Worm (Caenorhabditis elegans): ENCODE measurements around the gene srh-8.

DNA sequence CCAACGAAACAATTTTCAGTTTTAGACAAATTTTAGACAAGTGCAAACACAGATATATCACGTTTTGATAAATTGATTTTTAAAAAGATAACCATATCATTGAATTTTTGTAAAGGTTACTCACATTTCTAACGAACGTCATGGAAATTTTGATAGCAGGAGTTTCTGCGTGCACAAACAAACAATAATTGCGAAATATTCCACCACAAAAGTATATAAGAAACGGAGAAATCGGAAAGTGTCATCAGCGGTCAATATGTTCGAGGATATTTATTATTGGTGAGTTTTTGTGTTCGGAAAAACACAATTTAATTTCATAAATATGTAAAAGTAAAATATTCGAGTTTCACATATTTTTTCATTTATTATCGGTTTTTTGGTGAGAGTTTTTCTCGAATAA, 29.0 kb downstream of the srh-8 start, which contains the start of gene C49G7.7:
- no peak for TF ChIP-seq rcor-1 (GFP tag; IDR thresholded peaks at IDR 0.05)
- TF ChIP-seq B0336.3 (GFP tag; IDR thresholded peaks at IDR 0.05) = no peak
- no peak for TF ChIP-seq rec-8 (tag; optimal IDR thresholded peaks at IDR 0.05)
- no peak for TF ChIP-seq unc-62 (GFP tag; optimal IDR thresholded peaks at IDR 0.05)
- TF ChIP-seq Y79H2A.3 (GFP tag; conservative IDR thresholded peaks at IDR 0.05) = no peak
- no peak for TF ChIP-seq mcd-1 (GFP tag; IDR thresholded peaks at IDR 0.05)
- no peak for TF ChIP-seq lin-35 (GFP tag; optimal IDR thresholded peaks at IDR 0.05)
- no peak for TF ChIP-seq tbp1 (GFP tag; optimal IDR thresholded peaks at IDR 0.05)
